Worm (Caenorhabditis elegans): ENCODE results near the gene dpy-19.

DNA sequence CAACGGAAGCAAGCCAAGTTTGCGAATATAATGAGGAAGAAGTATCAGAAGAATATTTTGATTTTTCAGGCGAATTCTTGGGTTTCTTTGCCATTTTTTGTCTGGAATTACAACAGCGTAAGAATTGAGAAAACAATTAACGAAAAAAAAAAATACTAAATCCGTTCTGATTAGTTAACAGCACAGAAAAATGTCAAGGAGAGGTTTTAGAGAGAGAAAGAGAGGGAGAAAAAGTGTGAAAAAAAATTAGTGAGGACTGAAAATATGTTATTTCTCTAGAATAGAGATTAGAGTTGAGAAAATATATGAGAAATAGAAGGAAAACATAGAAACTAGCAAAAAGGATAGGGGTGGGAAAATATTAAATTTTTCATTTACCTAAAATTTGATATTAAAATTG is at the start of gene dpy-19:
- TF ChIP-seq hlh-6 (tag; optimal IDR thresholded peaks at IDR 0.05) (no peak), ceh-48 (tag; optimal IDR thresholded peaks at IDR 0.05) (no peak), lim-6 (tag; optimal IDR thresholded peaks at IDR 0.05) (no peak), tbx-2 (tag; optimal IDR thresholded peaks at IDR 0.05) (no peak), K09A11.1 (tag; optimal IDR thresholded peaks at IDR 0.05; ENCODE audit: insufficient read depth) (no peak)

All from whole organism, late embryonic.